Worm (Caenorhabditis elegans) whole organism, L4 larva: ENCODE measurements around the gene Y43F8C.15.

Experiments used
- D1046.2 ChIP-seq: fragments of 200-800 bp; sonication (Bioruptor generic); IDR thresholded peaks from 2 replicates; pipeline ENCODE4 v1.3.6; 2022; ENCODE audit warnings: missing genetic modification characterization, missing compliant biosample characterization
- F10B5.3 ChIP-seq: sonication (generic microtip); optimal IDR thresholded peaks from 2 replicates; lab custom pipeline; 2016; ENCODE audit warnings: mild to moderate bottlenecking, missing genetic modification characterization, missing compliant biosample characterization
- F26F4.8 ChIP-seq: fragments of 200-800 bp; sonication (Bioruptor generic); conservative IDR thresholded peaks from 2 replicates; pipeline ENCODE4 v1.3.6; 2022; ENCODE audit warnings: missing genetic modification characterization, missing compliant biosample characterization
- F44E2.7 ChIP-seq: fragments of 200-800 bp; sonication (Bioruptor generic); IDR thresholded peaks from 2 replicates; pipeline ENCODE4 v2.1.2; 2022; ENCODE audit warnings: missing genetic modification characterization, missing compliant biosample characterization
- aha-1 ChIP-seq: fragments of 150-350 bp; peaks from one replicate; lab custom pipeline; 2014; ENCODE audit warnings: missing biosample characterization, missing genetic modification characterization
- ama-1 ChIP-seq: fragments of 150-350 bp; optimal IDR thresholded peaks from 2 replicates; lab custom pipeline; 2014; ENCODE audit warnings: inconsistent platforms, mixed read lengths
- attf-4 ChIP-seq: sonication (generic microtip); optimal IDR thresholded peaks from 3 replicates; lab custom pipeline; 2017; ENCODE audit warnings: missing biosample characterization, missing genetic modification characterization
- ceh-28 ChIP-seq: fragments of 150-350 bp; optimal IDR thresholded peaks from 2 replicates; lab custom pipeline; 2014; ENCODE audit warnings: missing biosample characterization, missing genetic modification reagents, missing genetic modification characterization
- ceh-32 ChIP-seq: sonication (generic microtip); optimal IDR thresholded peaks from 2 replicates; lab custom pipeline; 2016; ENCODE audit warnings: mild to moderate bottlenecking, missing genetic modification characterization, missing compliant biosample characterization; ENCODE audit not compliant: poor library complexity
- ceh-62 ChIP-seq: sonication (generic microtip); optimal IDR thresholded peaks from 2 replicates; lab custom pipeline; 2017; ENCODE audit warnings: missing biosample characterization, missing genetic modification characterization
- ctbp-1 ChIP-seq: fragments of 200-800 bp; sonication (Bioruptor generic); IDR thresholded peaks from 2 replicates; pipeline ENCODE4 v1.3.6; 2022; ENCODE audit warnings: missing genetic modification reagents, missing genetic modification characterization, missing compliant biosample characterization
- daf-16 ChIP-seq, 3 experiments: sonication (generic microtip); optimal IDR thresholded peaks; 2 replicates each; lab custom pipeline; 2016 to 2017; ENCODE audit warnings: missing genetic modification characterization in 3 of 3, missing genetic modification reagents in 3 of 3, mild to moderate bottlenecking in 2 of 3, missing compliant biosample characterization in 2 of 3, missing biosample characterization in 1 of 3, moderate library complexity in 1 of 3
- daf-8 ChIP-seq: fragments of 200-800 bp; sonication (Bioruptor generic); IDR thresholded peaks from 2 replicates; pipeline ENCODE4 v1.3.6; 2022; ENCODE audit warnings: missing genetic modification characterization, missing compliant biosample characterization
- dmd-6 ChIP-seq: fragments of 200-800 bp; sonication (Bioruptor generic); IDR thresholded peaks from 2 replicates; pipeline ENCODE4 v1.3.6; 2022; ENCODE audit warnings: missing genetic modification reagents, missing genetic modification characterization, missing compliant biosample characterization
- dmd-8 ChIP-seq: fragments of 200-800 bp; sonication (Bioruptor generic); IDR thresholded peaks from 2 replicates; pipeline ENCODE4 v1.3.6; 2022; ENCODE audit warnings: missing genetic modification characterization, missing compliant biosample characterization
- egl-27 ChIP-seq: sonication (generic microtip); optimal IDR thresholded peaks from 3 replicates; lab custom pipeline; 2017; ENCODE audit warnings: missing biosample characterization, missing genetic modification reagents, missing genetic modification characterization
- fkh-10 ChIP-seq: fragments of 150-350 bp; optimal IDR thresholded peaks from 2 replicates; lab custom pipeline; 2014; ENCODE audit warnings: missing biosample characterization, missing genetic modification reagents, missing genetic modification characterization
- fos-1 ChIP-seq: fragments of 150-350 bp; optimal IDR thresholded peaks from 2 replicates; lab custom pipeline; 2014; ENCODE audit warnings: missing biosample characterization, missing genetic modification characterization
- gei-8 ChIP-seq: fragments of 200-800 bp; sonication (Bioruptor generic); optimal IDR thresholded peaks from 2 replicates; lab custom pipeline; 2018; ENCODE audit warnings: mild to moderate bottlenecking, missing genetic modification characterization, missing compliant biosample characterization
- hmg-1.1 ChIP-seq: fragments of 200-800 bp; sonication (Bioruptor generic); IDR thresholded peaks from 2 replicates; pipeline ENCODE4 v1.3.6; 2022; ENCODE audit warnings: missing genetic modification reagents, missing genetic modification characterization, missing compliant biosample characterization
- lim-7 ChIP-seq: fragments of 200-800 bp; sonication (Bioruptor generic); IDR thresholded peaks from 2 replicates; pipeline ENCODE4 v1.3.6; 2022; ENCODE audit warnings: missing genetic modification characterization, missing compliant biosample characterization
- lin-13 ChIP-seq: fragments of 150-350 bp; optimal IDR thresholded peaks from 2 replicates; lab custom pipeline; 2014; ENCODE audit warnings: missing biosample characterization, missing genetic modification reagents, missing genetic modification characterization
- lin-38 ChIP-seq: fragments of 200-800 bp; sonication (Bioruptor generic); IDR thresholded peaks from 2 replicates; pipeline ENCODE4 v1.3.6; 2022; ENCODE audit warnings: missing genetic modification reagents, missing genetic modification characterization, missing compliant biosample characterization
- lir-3 ChIP-seq: sonication (generic microtip); optimal IDR thresholded peaks from 2 replicates; lab custom pipeline; 2016; ENCODE audit warnings: mild to moderate bottlenecking, missing genetic modification characterization, missing compliant biosample characterization
- nhr-102 ChIP-seq: sonication (generic microtip); optimal IDR thresholded peaks from 2 replicates; lab custom pipeline; 2016; ENCODE audit warnings: mild to moderate bottlenecking, missing genetic modification characterization, moderate library complexity, missing compliant biosample characterization
- nhr-11 ChIP-seq: fragments of 150-350 bp; optimal IDR thresholded peaks from 2 replicates; lab custom pipeline; 2014; ENCODE audit warnings: missing biosample characterization, missing genetic modification characterization
- nhr-25 ChIP-seq: sonication (generic microtip); optimal IDR thresholded peaks from 2 replicates; lab custom pipeline; 2017; ENCODE audit warnings: missing genetic modification characterization, mild to moderate bottlenecking, missing compliant biosample characterization, antibody characterized with exemption, moderate library complexity, borderline replicate concordance; ENCODE audit not compliant: insufficient read depth
- nhr-42 ChIP-seq: fragments of 200-800 bp; sonication (Bioruptor generic); IDR thresholded peaks from 2 replicates; pipeline ENCODE4 v1.3.6; 2022; ENCODE audit warnings: missing genetic modification characterization, missing compliant biosample characterization
- nhr-77 ChIP-seq: fragments of 150-350 bp; optimal IDR thresholded peaks from 2 replicates; lab custom pipeline; 2014; ENCODE audit warnings: missing biosample characterization, missing genetic modification characterization
- pha-4 ChIP-seq, 2 experiments: fragments of 150-350 bp in 1 of 2; fragments of 200-800 bp in 1 of 2; sonication (Bioruptor generic) in 1 of 2; IDR thresholded peaks in 1 of 2; optimal IDR thresholded peaks in 1 of 2; 2 replicates each; pipeline versions ENCODE4 v1.3.6 to Lab custom; 2014 to 2022; ENCODE audit warnings: missing genetic modification characterization in 2 of 2, missing genetic modification reagents in 2 of 2, missing biosample characterization in 1 of 2, missing compliant biosample characterization in 1 of 2
- php-3 ChIP-seq: fragments of 200-800 bp; sonication (Bioruptor generic); IDR thresholded peaks from 2 replicates; pipeline ENCODE4 v1.3.6; 2022; ENCODE audit warnings: missing genetic modification reagents, missing genetic modification characterization, missing compliant biosample characterization
- rbr-2 ChIP-seq: sonication (generic microtip); optimal IDR thresholded peaks from 2 replicates; lab custom pipeline; 2016; ENCODE audit warnings: missing genotype, missing genetic modification characterization, missing compliant biosample characterization
- saeg-2 ChIP-seq: fragments of 200-800 bp; sonication (Bioruptor generic); IDR thresholded peaks from 2 replicates; pipeline ENCODE4 v1.3.6; 2022; ENCODE audit warnings: missing genetic modification reagents, missing genetic modification characterization, missing compliant biosample characterization
- set-16 ChIP-seq: fragments of 200-800 bp; sonication (Bioruptor generic); IDR thresholded peaks from 2 replicates; pipeline ENCODE4 v1.3.6; 2022; ENCODE audit warnings: missing genetic modification reagents, missing genetic modification characterization, missing compliant biosample characterization
- snpc-1.2 ChIP-seq: fragments of 200-800 bp; sonication (Bioruptor generic); IDR thresholded peaks from 2 replicates; pipeline ENCODE4 v1.3.6; 2022; ENCODE audit warnings: missing genetic modification reagents, missing genetic modification characterization, missing compliant biosample characterization
- snpc-4 ChIP-seq: fragments of 150-350 bp; optimal IDR thresholded peaks from 2 replicates; lab custom pipeline; 2014; ENCODE audit warnings: missing biosample characterization, missing genetic modification characterization
- spr-3 ChIP-seq: fragments of 200-800 bp; sonication (Bioruptor generic); optimal IDR thresholded peaks from 2 replicates; lab custom pipeline; 2018; ENCODE audit warnings: mild to moderate bottlenecking, missing genetic modification characterization, missing compliant biosample characterization
- tra-1 ChIP-seq: fragments of 200-800 bp; sonication (Bioruptor generic); IDR thresholded peaks from 2 replicates; pipeline ENCODE4 v1.3.6; 2022; ENCODE audit warnings: missing genetic modification reagents, missing genetic modification characterization, missing compliant biosample characterization
- unc-62 ChIP-seq, 3 experiments: fragments of 150-350 bp in 1 of 3; sonication (generic microtip); optimal IDR thresholded peaks in 2 of 3; peaks in 1 of 3; 1 replicate in 1 of 3; 2 replicates in 2 of 3; lab custom pipeline; 2014 to 2017; ENCODE audit warnings: missing biosample characterization in 3 of 3, missing genetic modification characterization in 3 of 3, missing genetic modification reagents in 3 of 3, missing genotype in 1 of 3
- vab-7 ChIP-seq: fragments of 200-800 bp; sonication (Bioruptor generic); IDR thresholded peaks from 2 replicates; pipeline ENCODE4 v1.3.6; 2022; ENCODE audit warnings: missing genetic modification reagents, missing genetic modification characterization, missing compliant biosample characterization
- zip-11 ChIP-seq: fragments of 200-800 bp; sonication (Bioruptor generic); IDR thresholded peaks from 2 replicates; pipeline ENCODE4 v1.3.6; 2022; ENCODE audit warnings: missing genetic modification characterization, missing compliant biosample characterization
- ztf-11 ChIP-seq: fragments of 150-350 bp; optimal IDR thresholded peaks from 2 replicates; lab custom pipeline; 2014; ENCODE audit warnings: missing biosample characterization, missing genetic modification characterization

Y43F8C.15 gene

DNA sequence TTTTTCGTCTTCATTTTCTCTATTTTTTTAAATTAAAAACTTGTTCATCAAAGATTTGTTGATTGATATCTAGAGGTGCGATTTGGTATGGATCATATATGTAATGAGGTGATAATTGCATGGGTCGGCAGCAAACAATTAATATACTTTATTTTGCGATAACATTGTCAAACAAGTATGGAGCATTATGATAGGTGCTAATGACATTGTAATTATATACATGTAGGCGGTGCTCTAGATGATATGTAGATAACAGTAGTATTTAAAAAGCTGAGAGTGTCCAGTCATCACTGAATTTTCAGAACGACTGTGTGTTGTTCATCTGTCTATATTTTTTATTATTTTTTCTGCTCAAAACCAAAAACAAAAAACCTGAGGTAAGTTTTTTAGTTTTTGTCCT lies 19.9 kb upstream of the Y43F8C.15 start, which contains the start of gene Y116F11A.1:
TSS of gene Y116F11A.1 (plus strand) at position 301 of the 400 bp plus-strand sequence.
- TF ChIP-seq ceh-28 (no peak), spr-3 (GFP tag; lab: Kevin White, UChicago) (no peak)

DNA sequence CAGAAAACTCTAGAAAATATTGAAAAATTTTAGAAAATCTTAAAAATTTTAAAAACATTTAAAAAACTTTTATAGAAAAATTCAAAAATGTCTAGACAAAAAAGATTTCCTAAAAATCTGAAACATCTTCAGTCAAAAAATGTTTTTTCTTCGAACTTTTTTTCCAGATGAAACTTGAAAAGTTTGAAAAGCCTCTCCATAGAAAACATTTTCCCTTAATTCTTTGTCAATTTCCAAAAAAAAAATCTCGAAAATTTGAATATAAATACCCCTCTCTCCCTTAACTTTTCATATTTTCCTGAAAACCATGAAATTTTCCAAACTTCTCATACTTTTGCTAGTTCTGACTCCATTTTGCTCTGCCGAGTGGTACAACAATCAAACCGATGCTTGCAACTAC lies 18.3 kb upstream of the Y43F8C.15 start, which contains the start of gene Y116F11A.3:
TSS of gene Y116F11A.3 (plus strand) at position 301 of the 400 bp plus-strand sequence.
- TF ChIP-seq lir-3 (tag; lab: Kevin White, UChicago) (no peak), dmd-8 (GFP tag; lab: Robert Waterston, UW) (no peak), lin-38 (GFP tag; lab: Robert Waterston, UW) (no peak), snpc-4 (tag; lab: Kevin White, UChicago) (no peak), daf-8 (no peak), gei-8 (no peak), lin-13 (GFP tag; lab: Kevin White, UChicago) (no peak), tra-1 (no peak), unc-62 (GFP tag; optimal IDR thresholded peaks at IDR 0.05 in 1 of 2; lab: Kevin White, UChicago) (no peak), unc-62 (tag; optimal IDR thresholded peaks at IDR 0.05; lab: Kevin White, UChicago) (no peak), fos-1 (tag; lab: Kevin White, UChicago) (no peak), nhr-25 (no peak), egl-27 (tag; lab: Kevin White, UChicago) (no peak), rbr-2 (tag; lab: Kevin White, UChicago) (no peak), saeg-2 (GFP tag; lab: Robert Waterston, UW) (no peak), lim-7 (no peak), ama-1 (lab: Kevin White, UChicago) (no peak), zip-11 (no peak), attf-4 (tag; lab: Kevin White, UChicago) (no peak), php-3 (GFP tag; lab: Robert Waterston, UW) (no peak)

DNA sequence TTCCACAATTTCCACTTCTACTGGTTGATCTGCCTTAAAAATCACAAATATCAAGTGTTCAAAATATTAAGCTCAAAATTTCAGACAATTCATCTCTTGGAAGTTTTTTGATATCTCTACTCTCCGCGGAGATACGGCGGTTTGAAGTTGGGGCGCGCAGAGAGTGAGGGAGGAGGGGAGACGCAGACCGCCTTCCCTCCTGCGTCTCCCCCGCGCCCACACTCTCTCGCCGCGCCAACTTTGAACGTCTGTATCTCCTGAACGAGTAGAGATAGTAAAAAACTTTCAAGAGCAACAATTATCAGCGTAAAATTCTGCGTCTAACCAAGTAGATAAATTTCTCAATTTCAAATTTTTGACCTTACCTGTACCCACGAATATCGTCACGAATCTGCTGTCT lies 17.6 kb upstream of the Y43F8C.15 start:
- TF ChIP-seq set-16 (peak; percentile 75), lin-13 (GFP tag; lab: Kevin White, UChicago) (peak; percentile 9), F10B5.3 (tag; lab: Kevin White, UChicago) (no peak), ztf-11 (tag; lab: Kevin White, UChicago) (no peak)

DNA sequence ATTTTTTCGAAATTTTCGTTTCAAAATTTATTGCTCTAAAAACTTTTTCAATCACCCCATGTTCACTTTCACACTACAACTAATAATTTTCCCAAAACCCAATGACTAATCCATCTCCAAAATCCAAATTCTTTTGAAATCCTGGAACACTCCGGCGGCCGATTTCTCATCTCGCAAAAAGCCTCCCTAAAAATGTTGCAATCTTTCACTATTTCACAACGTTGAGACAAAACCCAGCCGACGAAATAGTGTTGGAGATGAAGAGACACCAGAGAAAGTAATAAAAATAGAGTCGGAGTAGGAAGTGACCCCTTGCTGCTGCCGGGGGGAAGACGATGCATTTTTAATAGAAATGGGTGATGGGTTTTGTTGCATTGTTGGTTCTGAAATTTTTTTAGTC lies 14.2 kb upstream of the Y43F8C.15 start:
- TF ChIP-seq zip-11 (no peak), ceh-32 (tag; lab: Kevin White, UChicago) (no peak), vab-7 (GFP tag; lab: Robert Waterston, UW) (no peak), nhr-102 (tag; lab: Kevin White, UChicago) (no peak), aha-1 (tag; lab: Kevin White, UChicago) (peak; percentile 75)

DNA sequence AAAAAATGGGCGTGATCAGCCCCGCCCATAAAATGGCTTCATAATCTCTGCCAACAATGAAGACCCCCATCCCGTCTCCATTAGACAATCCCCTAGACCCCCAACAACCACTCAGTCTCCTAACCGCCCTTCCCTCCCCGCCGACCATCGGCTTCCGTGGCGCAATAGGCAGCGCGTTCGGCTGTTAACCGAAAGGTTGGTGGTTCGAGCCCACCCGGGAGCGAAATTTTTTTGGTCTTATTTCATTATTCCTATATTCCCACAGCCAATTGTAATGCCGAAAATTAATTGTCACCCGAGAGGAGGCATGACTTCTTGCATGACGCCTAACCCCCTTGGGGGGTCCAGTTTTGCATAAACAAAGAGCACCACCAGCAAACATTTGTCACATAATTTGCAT lies 12.5 kb upstream of the Y43F8C.15 start:
- TF ChIP-seq nhr-42 (GFP tag; lab: Robert Waterston, UW) (0 out of 2 replicates have a peak, but pooled peaks have one; percentile 51), pha-4 (GFP tag; IDR thresholded peaks at IDR 0.05; lab: Robert Waterston, UW) (peak; percentile 45; the same call in 1 of the 2 replicates), pha-4 (tag; optimal IDR thresholded peaks at IDR 0.05; lab: Kevin White, UChicago) (no peak), tra-1 (peak; percentile 43; the same call in 1 of the 2 replicates), ceh-62 (tag; lab: Kevin White, UChicago) (no peak), set-16 (peak; percentile 64), nhr-11 (tag; lab: Kevin White, UChicago) (no peak), nhr-77 (tag; lab: Kevin White, UChicago) (no peak), D1046.2 (GFP tag; lab: Robert Waterston, UW) (peak; percentile 69; the same call in 1 of the 2 replicates), ctbp-1 (GFP tag; lab: Robert Waterston, UW) (peak; percentile 16; the same call in 1 of the 2 replicates), dmd-6 (GFP tag; lab: Robert Waterston, UW) (peak; percentile 52), hmg-1.1 (GFP tag; lab: Robert Waterston, UW) (peak; percentile 67), saeg-2 (GFP tag; lab: Robert Waterston, UW) (0 out of 2 replicates have a peak, but pooled peaks have one; percentile 56), daf-16 (GFP tag; optimal IDR thresholded peaks at IDR 0.05; lab: Kevin White, UChicago) (peak in 1 of 2 experiments; percentile 9), daf-16 (tag; optimal IDR thresholded peaks at IDR 0.05; lab: Kevin White, UChicago) (no peak), fkh-10 (GFP tag; lab: Kevin White, UChicago) (no peak), F44E2.7 (GFP tag; lab: Robert Waterston, UW) (0 out of 2 replicates have a peak, but pooled peaks have one; percentile 40), F26F4.8 (0 out of 2 replicates have a peak, but pooled peaks have one; percentile 39), lin-38 (GFP tag; lab: Robert Waterston, UW) (peak; percentile 47), vab-7 (GFP tag; lab: Robert Waterston, UW) (0 out of 2 replicates have a peak, but pooled peaks have one; percentile 44), snpc-1.2 (GFP tag; lab: Robert Waterston, UW) (0 out of 2 replicates have a peak, but pooled peaks have one; percentile 39), lin-13 (GFP tag; lab: Kevin White, UChicago) (no peak)
